Worm (Caenorhabditis elegans): ENCODE data around the gene srd-29.

- TF ChIP-seq pqm-1 (tag; optimal IDR thresholded peaks at IDR 0.05) (no peak), nhr-77 (tag; optimal IDR thresholded peaks at IDR 0.05) (no peak), ceh-82 (tag; optimal IDR thresholded peaks at IDR 0.05) (no peak), lin-38 (GFP tag; IDR thresholded peaks at IDR 0.05) (no peak), unc-130 (GFP tag; optimal IDR thresholded peaks at IDR 0.05) (no peak), nhr-28 (tag; optimal IDR thresholded peaks at IDR 0.05) (no peak)
Measured at ce11 chrV:7645454-7645853, 9.9 kb downstream of the srd-29 start, which contains the start of gene str-47.
